Fruit fly (Drosophila melanogaster) whole organism, embryonic: ENCODE data around the gene Vps37B.
A peak's percentile ranks its signal among the peaks of the same experiment; 100 is the strongest.

Experiments used
- Abd-B ChIP-seq: fragments of 200-800 bp; sonication (Bioruptor generic); optimal IDR thresholded peaks from 2 replicates; lab custom pipeline; 2018; ENCODE audit warnings: missing biosample characterization, mild to moderate bottlenecking, missing genetic modification characterization, moderate library complexity
- Adf1 ChIP-seq: fragments of 200-800 bp; sonication (Bioruptor generic); IDR thresholded peaks from 2 replicates; pipeline ENCODE4 v1.3.6; 2022; ENCODE audit warnings: missing biosample characterization, missing genetic modification characterization
- Aef1 ChIP-seq: fragments of 200-800 bp; sonication (Bioruptor generic); IDR thresholded peaks from 3 replicates; pipeline ENCODE4 v1.3.6; 2022; ENCODE audit warnings: missing biosample characterization, missing genetic modification characterization
- Asciz ChIP-seq: fragments of 200-800 bp; sonication (Bioruptor generic); optimal IDR thresholded peaks from 2 replicates; lab custom pipeline; 2017; ENCODE audit warnings: missing biosample characterization, mild to moderate bottlenecking, missing genetic modification characterization, missing genetic modification reagents
- Bgb ChIP-seq: fragments of 200-800 bp; sonication (Bioruptor generic); IDR thresholded peaks from 2 replicates; pipeline ENCODE4 v1.3.6; 2022; ENCODE audit warnings: missing biosample characterization, missing genetic modification characterization; ENCODE audit not compliant: partially characterized antibody
- CG11504 ChIP-seq: fragments of 200-800 bp; sonication (Bioruptor generic); optimal IDR thresholded peaks from 3 replicates; lab custom pipeline; 2019; ENCODE audit warnings: missing biosample characterization, mild to moderate bottlenecking, missing genetic modification characterization, moderate library complexity
- CG12104 ChIP-seq: fragments of 200-800 bp; sonication (Bioruptor generic); optimal IDR thresholded peaks from 3 replicates; lab custom pipeline; 2016; ENCODE audit warnings: missing biosample characterization, missing genetic modification characterization
- CG12391 ChIP-seq: fragments of 200-800 bp; sonication (Bioruptor generic); optimal IDR thresholded peaks from 3 replicates; lab custom pipeline; 2018; ENCODE audit warnings: missing biosample characterization, mild to moderate bottlenecking, missing genetic modification characterization, moderate library complexity
- CG12744 ChIP-seq: fragments of 200-800 bp; sonication (Bioruptor generic); optimal IDR thresholded peaks from 2 replicates; lab custom pipeline; 2016; ENCODE audit warnings: missing biosample characterization, missing genetic modification characterization
- CG17802 ChIP-seq: fragments of 200-800 bp; sonication (Bioruptor generic); optimal IDR thresholded peaks from 2 replicates; lab custom pipeline; 2018; ENCODE audit warnings: missing biosample characterization, mild to moderate bottlenecking, missing genetic modification characterization, moderate library complexity
- CG3407 ChIP-seq: fragments of 200-800 bp; sonication (Bioruptor generic); optimal IDR thresholded peaks from 2 replicates; lab custom pipeline; 2018; ENCODE audit warnings: missing biosample characterization, mild to moderate bottlenecking, missing genetic modification characterization
- CG34224 ChIP-seq: fragments of 200-800 bp; sonication (Bioruptor generic); IDR thresholded peaks from 3 replicates; pipeline ENCODE4 v1.3.6; 2022; ENCODE audit warnings: missing biosample characterization, missing genetic modification characterization; ENCODE audit not compliant: partially characterized antibody
- CG4707 ChIP-seq: fragments of 200-800 bp; sonication (Bioruptor generic); optimal IDR thresholded peaks from 2 replicates; lab custom pipeline; 2018; ENCODE audit warnings: missing biosample characterization, mild to moderate bottlenecking, missing genetic modification characterization, moderate library complexity
- CG5245 ChIP-seq: fragments of 200-800 bp; sonication (Bioruptor generic); optimal IDR thresholded peaks from 3 replicates; lab custom pipeline; 2016; ENCODE audit warnings: missing biosample characterization, missing genetic modification characterization
- CG6791 ChIP-seq: fragments of 200-800 bp; sonication (Bioruptor generic); IDR thresholded peaks from 3 replicates; pipeline ENCODE4 v1.3.6; 2022; ENCODE audit warnings: missing biosample characterization, missing genetic modification characterization; ENCODE audit not compliant: partially characterized antibody
- CG7928 ChIP-seq: fragments of 200-800 bp; sonication (Bioruptor generic); optimal IDR thresholded peaks from 2 replicates; lab custom pipeline; 2017; ENCODE audit warnings: missing biosample characterization, mild to moderate bottlenecking, missing genetic modification characterization
- CkIIα-i1 ChIP-seq: fragments of 200-800 bp; sonication (Bioruptor generic); IDR thresholded peaks from 2 replicates; pipeline ENCODE4 v1.3.6; 2022; ENCODE audit warnings: missing biosample characterization, missing genetic modification characterization
- D19A ChIP-seq: fragments of 200-800 bp; optimal IDR thresholded peaks from 3 replicates; lab custom pipeline; 2019; ENCODE audit warnings: missing biosample characterization, mild to moderate bottlenecking, missing genetic modification characterization, moderate library complexity
- Drgx ChIP-seq: fragments of 200-800 bp; sonication (Bioruptor generic); IDR thresholded peaks from 2 replicates; pipeline ENCODE4 v1.3.6; 2022; ENCODE audit warnings: missing biosample characterization, missing genetic modification characterization
- ERR ChIP-seq: fragments of 200-800 bp; sonication (Bioruptor generic); optimal IDR thresholded peaks from 2 replicates; lab custom pipeline; 2016; ENCODE audit warnings: missing biosample characterization, missing genetic modification characterization
- Fer3 ChIP-seq: fragments of 200-800 bp; sonication (Bioruptor generic); optimal IDR thresholded peaks from 2 replicates; lab custom pipeline; 2018; ENCODE audit warnings: missing biosample characterization, mild to moderate bottlenecking, missing genetic modification characterization, moderate library complexity
- Hey ChIP-seq: fragments of 200-800 bp; sonication (Bioruptor generic); optimal IDR thresholded peaks from 3 replicates; lab custom pipeline; 2018; ENCODE audit warnings: missing biosample characterization, mild to moderate bottlenecking, missing genetic modification characterization
- Hr51 ChIP-seq, 2 experiments: fragments of 200-800 bp; sonication (Bioruptor generic); optimal IDR thresholded peaks; 2 replicates in 1 of 2; 3 replicates in 1 of 2; lab custom pipeline; 2016 to 2018; ENCODE audit warnings: missing biosample characterization in 2 of 2, missing genetic modification characterization in 2 of 2, mild to moderate bottlenecking in 1 of 2, moderate library complexity in 1 of 2
- MTF-1 ChIP-seq: fragments of 200-800 bp; sonication (Bioruptor generic); optimal IDR thresholded peaks from 2 replicates; lab custom pipeline; 2018; ENCODE audit warnings: missing biosample characterization, mild to moderate bottlenecking, missing genetic modification characterization, borderline replicate concordance
- NfI ChIP-seq: fragments of 200-800 bp; sonication (Bioruptor generic); optimal IDR thresholded peaks from 3 replicates; lab custom pipeline; 2018; ENCODE audit warnings: missing biosample characterization, mild to moderate bottlenecking, missing genetic modification characterization, moderate library complexity
- abd-A ChIP-seq: fragments of 200-800 bp; sonication (Bioruptor generic); optimal IDR thresholded peaks from 3 replicates; lab custom pipeline; 2019; ENCODE audit warnings: missing biosample characterization, mild to moderate bottlenecking, missing genetic modification characterization, moderate library complexity
- cad ChIP-seq: fragments of >200 bp; optimal IDR thresholded peaks from 2 replicates; lab custom pipeline; 2017; ENCODE audit warnings: missing biosample characterization, missing genetic modification characterization
- corto ChIP-seq: fragments of 200-800 bp; sonication (Bioruptor generic); optimal IDR thresholded peaks from 2 replicates; lab custom pipeline; 2016; ENCODE audit warnings: missing biosample characterization, mild to moderate bottlenecking, missing genetic modification characterization, moderate library complexity
- crp ChIP-seq, 2 experiments: fragments of 200-800 bp; sonication (Bioruptor generic); optimal IDR thresholded peaks; 2 replicates in 1 of 2; 3 replicates in 1 of 2; lab custom pipeline; 2017; ENCODE audit warnings: missing biosample characterization in 2 of 2, missing genetic modification characterization in 2 of 2, mild to moderate bottlenecking in 1 of 2, moderate library complexity in 1 of 2
- danr ChIP-seq: fragments of 200-800 bp; sonication (Bioruptor generic); IDR thresholded peaks from 2 replicates; pipeline ENCODE4 v1.3.6; 2022; ENCODE audit warnings: missing biosample characterization, missing genetic modification characterization
- esg ChIP-seq: fragments of 200-800 bp; sonication (Bioruptor generic); conservative IDR thresholded peaks from 2 replicates; pipeline ENCODE4 v1.3.6; 2022; ENCODE audit warnings: missing biosample characterization, missing genetic modification characterization
- ewg ChIP-seq: fragments of 200-800 bp; sonication (Bioruptor generic); optimal IDR thresholded peaks from 3 replicates; lab custom pipeline; 2017; ENCODE audit warnings: mild to moderate bottlenecking, missing biosample characterization, missing genetic modification reagents, missing genetic modification characterization
- fd102C ChIP-seq: fragments of 200-800 bp; sonication (Bioruptor generic); optimal IDR thresholded peaks from 2 replicates; lab custom pipeline; 2018; ENCODE audit warnings: missing biosample characterization, mild to moderate bottlenecking, missing genetic modification characterization, moderate library complexity
- gfzf ChIP-seq: fragments of 200-800 bp; sonication (Bioruptor generic); optimal IDR thresholded peaks from 2 replicates; lab custom pipeline; 2016; ENCODE audit warnings: missing biosample characterization, mild to moderate bottlenecking, missing genetic modification characterization, moderate library complexity
- hb ChIP-seq: fragments of 200-800 bp; sonication (Bioruptor generic); IDR thresholded peaks from 3 replicates; pipeline ENCODE4 v1.3.6; 2022; ENCODE audit warnings: missing biosample characterization, missing genetic modification characterization; ENCODE audit not compliant: partially characterized antibody
- lbe ChIP-seq: fragments of 200-800 bp; sonication (Bioruptor generic); optimal IDR thresholded peaks from 2 replicates; lab custom pipeline; 2016; ENCODE audit warnings: missing biosample characterization, mild to moderate bottlenecking, missing genetic modification characterization
- maf-S ChIP-seq: fragments of 200-800 bp; sonication (Bioruptor generic); optimal IDR thresholded peaks from 2 replicates; lab custom pipeline; 2016; ENCODE audit warnings: missing biosample characterization, missing genetic modification characterization
- mam ChIP-seq: fragments of 200-800 bp; sonication (Bioruptor generic); optimal IDR thresholded peaks from 3 replicates; lab custom pipeline; 2016; ENCODE audit warnings: missing biosample characterization, missing genetic modification characterization
- pho ChIP-seq: fragments of 200-800 bp; sonication (Bioruptor generic); optimal IDR thresholded peaks from 2 replicates; lab custom pipeline; 2016; ENCODE audit warnings: missing biosample characterization, missing genetic modification characterization
- pita ChIP-seq: fragments of 200-800 bp; sonication (Bioruptor generic); optimal IDR thresholded peaks from 2 replicates; lab custom pipeline; 2017; ENCODE audit warnings: missing biosample characterization, mild to moderate bottlenecking, missing genetic modification characterization
- prd ChIP-seq, 3 experiments: fragments of >200 bp in 2 of 3; fragments of 200-800 bp in 1 of 3; sonication (Bioruptor generic) in 1 of 3; optimal IDR thresholded peaks in 2 of 3; IDR thresholded peaks in 1 of 3; 2 replicates in 2 of 3; 3 replicates in 1 of 3; pipeline versions ENCODE4 v1.3.6 to Lab custom; 2017 to 2022; ENCODE audit warnings: missing biosample characterization in 1 of 3, missing genetic modification characterization in 1 of 3
- salm ChIP-seq: fragments of 200-800 bp; sonication (Bioruptor generic); optimal IDR thresholded peaks from 2 replicates; lab custom pipeline; 2018; ENCODE audit warnings: missing biosample characterization, mild to moderate bottlenecking, missing genetic modification characterization
- sens ChIP-seq: fragments of 200-800 bp; sonication (Bioruptor generic); peaks from one replicate; lab custom pipeline; 2016; ENCODE audit warnings: missing biosample characterization, missing genetic modification characterization
- sens-2 ChIP-seq: fragments of 200-800 bp; sonication (Bioruptor generic); IDR thresholded peaks from 2 replicates; pipeline ENCODE4 v1.3.6; 2022; ENCODE audit warnings: missing biosample characterization, missing genetic modification characterization
- yki ChIP-seq: fragments of >200 bp; optimal IDR thresholded peaks from 3 replicates; lab custom pipeline; 2018

Vps37B gene

DNA sequence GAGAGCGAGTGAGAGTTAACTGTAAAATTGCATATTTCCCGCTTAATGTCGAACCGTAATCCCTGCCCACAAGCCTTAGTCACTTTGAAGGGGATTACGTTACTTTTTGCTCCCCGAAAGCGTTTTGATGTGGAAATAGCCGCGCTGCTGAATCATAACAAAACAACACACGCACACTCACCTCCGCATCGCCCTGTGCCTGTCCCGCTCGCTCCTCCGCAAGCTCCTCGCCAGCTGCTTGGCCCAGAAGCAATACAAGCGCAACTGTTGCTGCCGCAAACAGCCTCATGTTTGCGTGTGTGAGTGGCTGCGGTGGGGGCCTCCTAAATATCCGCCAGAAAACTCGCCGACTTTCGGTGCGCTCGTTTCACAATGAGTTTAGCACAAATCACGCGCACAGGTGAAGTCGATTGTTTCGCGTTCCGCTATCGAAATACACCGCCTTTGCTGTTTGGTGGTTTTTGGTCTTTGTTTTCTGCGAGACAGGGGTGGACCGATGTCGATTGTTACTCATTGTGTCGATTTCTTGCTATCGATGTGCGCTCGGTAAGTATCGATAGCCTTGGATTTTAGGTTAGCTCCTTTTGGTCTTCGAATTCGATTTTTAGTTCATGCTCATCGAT lies 25.4 kb downstream of the Vps37B start, which contains the start of gene CtsF (continued):
- TF ChIP-seq CG12744 (no peak), lbe (GFP tag; lab: Kevin White, UChicago) (peak; percentile 67), corto (GFP tag; lab: Kevin White, UChicago) (no peak), CG34224 (GFP tag; lab: Robert Waterston, UW) (peak; percentile 100), CG6791 (GFP tag; lab: Robert Waterston, UW) (peak; percentile 100), CG11504 (peak; percentile 13), abd-A (tag; lab: Kevin White, UChicago) (peak; percentile 53), Hr51 (GFP tag; optimal IDR thresholded peaks at IDR 0.05; lab: Kevin White, UChicago) (peak; percentile 60 to 69), Fer3 (tag; lab: Kevin White, UChicago) (no peak), Bgb (GFP tag; lab: Robert Waterston, UW) (peak; percentile 100), Hey (no peak), esg (GFP tag; lab: Robert Waterston, UW) (no peak), CkIIα-i1 (GFP tag; lab: Robert Waterston, UW) (no peak), CG5245 (GFP tag; lab: Kevin White, UChicago) (no peak), yki (no peak)

DNA sequence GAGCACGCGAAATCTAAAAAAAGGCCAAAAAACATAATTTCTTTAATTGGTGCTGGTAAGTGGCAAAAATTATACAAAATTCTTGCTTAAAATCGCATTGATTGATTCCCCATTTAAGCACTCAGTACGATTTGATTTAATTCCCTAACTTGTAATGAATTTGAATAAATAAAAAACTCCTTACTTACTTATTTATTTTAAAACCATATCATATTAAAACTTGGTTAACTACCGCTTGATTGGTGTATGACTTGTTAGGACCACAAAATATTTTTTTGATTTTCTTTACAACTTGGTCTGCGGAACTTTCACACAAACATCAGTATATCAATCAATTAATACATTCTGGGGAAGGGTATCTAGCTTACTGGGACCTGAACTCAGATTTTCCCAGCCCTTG lies 26.9 kb downstream of the Vps37B start, which contains the start of gene CG1113:
Gene CG1113, plus strand, starts transcription at position 301 of the 400 bp plus-strand sequence.
- TF ChIP-seq D19A (tag; lab: Kevin White, UChicago) (peak; percentile 48), CG12104 (GFP tag; lab: Kevin White, UChicago) (no peak), ewg (GFP tag; lab: Kevin White, UChicago) (peak; percentile 19)

DNA sequence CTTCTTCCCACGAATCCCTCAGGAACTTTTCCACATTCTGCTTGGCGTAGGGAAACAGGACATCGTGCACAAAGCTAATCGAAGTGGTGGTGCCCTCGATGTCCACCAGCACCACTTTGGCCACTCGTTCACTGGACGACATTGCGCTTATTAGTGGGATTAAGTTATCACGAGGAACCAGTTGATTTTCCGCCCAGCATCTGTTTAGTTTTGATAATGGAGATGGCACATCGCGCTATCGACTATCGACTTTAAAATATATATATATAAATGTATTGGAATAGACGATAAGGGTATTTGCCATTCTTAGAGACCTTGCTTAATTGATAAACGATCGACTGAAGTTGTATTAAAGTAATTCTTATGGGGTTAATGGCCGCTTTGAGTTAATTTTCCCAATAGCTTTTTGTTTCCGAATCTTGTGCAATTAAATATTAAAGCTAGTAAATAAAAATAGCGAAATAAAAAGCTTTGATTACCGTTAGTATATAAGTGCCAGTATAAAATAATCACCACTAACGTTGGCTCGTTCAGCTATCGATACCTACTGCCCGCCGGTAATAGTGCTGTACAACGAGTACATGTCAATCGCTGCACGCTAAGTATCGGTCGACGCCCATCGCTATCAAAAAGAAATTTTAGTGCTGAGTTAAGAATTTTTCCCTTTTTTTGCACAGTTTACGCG lies 30.6 kb downstream of the Vps37B start, which contains the start of the genes Enoph and Hph:
Gene Enoph, minus strand, starts transcription at position 220 of the 685 bp plus-strand sequence.
Gene Hph, plus strand, starts transcription at position 576 of the 685 bp plus-strand sequence.
- no peak for TF ChIP-seq ERR
- peak; percentile 40 for TF ChIP-seq NfI
- TF ChIP-seq cad (GFP tag; lab: Kevin White, UChicago): no peak
- TF ChIP-seq fd102C: no peak
- no peak for TF ChIP-seq gfzf (GFP tag; lab: Kevin White, UChicago)
- peak; percentile 33 for TF ChIP-seq CG3407 (GFP tag; lab: Kevin White, UChicago)
- no peak for TF ChIP-seq salm (tag; lab: Kevin White, UChicago)
- peak; percentile 13 for TF ChIP-seq CG7928
- peak; percentile 45; the same call in 1 of the 2 replicates for TF ChIP-seq danr
- TF ChIP-seq Asciz (GFP tag; lab: Kevin White, UChicago): no peak
- TF ChIP-seq Abd-B (GFP tag; lab: Kevin White, UChicago): peak; percentile 79
- TF ChIP-seq Aef1 (GFP tag; lab: Robert Waterston, UW): peak; percentile 55; the same call in 2 of the 3 replicates
- peak; percentile 91 for TF ChIP-seq sens
- no peak for TF ChIP-seq sens-2
- no peak for TF ChIP-seq prd (optimal IDR thresholded peaks at IDR 0.05; lab: Kevin White, UChicago)
- TF ChIP-seq prd (GFP tag; IDR thresholded peaks at IDR 0.05; lab: Robert Waterston, UW): peak; percentile 74
- peak; percentile 73 for TF ChIP-seq mam (GFP tag; lab: Kevin White, UChicago)
- no peak for TF ChIP-seq pita
- peak; percentile 30 for TF ChIP-seq maf-S (GFP tag; lab: Kevin White, UChicago)
- TF ChIP-seq Drgx (GFP tag; lab: Robert Waterston, UW): peak; percentile 53; the same call in 1 of the 2 replicates
- peak; percentile 81 for TF ChIP-seq hb (GFP tag; lab: Robert Waterston, UW)
- no peak for TF ChIP-seq MTF-1
- no peak for TF ChIP-seq CG4707 (GFP tag; lab: Kevin White, UChicago)
- peak in 1 of 2 experiments; percentile 55 for TF ChIP-seq crp (GFP tag; optimal IDR thresholded peaks at IDR 0.05; lab: Kevin White, UChicago)
- TF ChIP-seq Adf1 (GFP tag; lab: Robert Waterston, UW): no peak
- TF ChIP-seq CG12391 (tag; lab: Kevin White, UChicago): peak; percentile 64
- no peak for TF ChIP-seq CG17802 (tag; lab: Kevin White, UChicago)
- TF ChIP-seq pho (GFP tag; lab: Kevin White, UChicago): peak; percentile 51
